Fruit fly (Drosophila melanogaster) whole organism, embryonic: ENCODE measurements around the gene Ythdc1.

Experiments
- BEAF-32 ChIP-seq: fragments of 200-800 bp; sonication (Bioruptor generic); optimal IDR thresholded peaks from 3 replicates; lab custom pipeline; 2017; ENCODE audit warnings: missing biosample characterization, missing genetic modification characterization, mild to moderate bottlenecking, moderate library complexity, missing genetic modification reagents
- CG1024 ChIP-seq: fragments of 200-800 bp; sonication (Bioruptor generic); IDR thresholded peaks from 2 replicates; pipeline ENCODE4 v1.3.6; 2022; ENCODE audit warnings: missing biosample characterization, missing genetic modification characterization
- CG10274 ChIP-seq: fragments of 200-800 bp; sonication (Bioruptor generic); optimal IDR thresholded peaks from 3 replicates; lab custom pipeline; 2017; ENCODE audit warnings: missing biosample characterization, mild to moderate bottlenecking, missing genetic modification characterization
- CG10543 ChIP-seq: fragments of 200-800 bp; sonication (Bioruptor generic); optimal IDR thresholded peaks from 3 replicates; lab custom pipeline; 2017; ENCODE audit warnings: missing biosample characterization, mild to moderate bottlenecking, missing genetic modification characterization, moderate library complexity
- CG11093 ChIP-seq: fragments of 200-800 bp; sonication (Bioruptor generic); IDR thresholded peaks from 3 replicates; pipeline ENCODE4 v1.3.6; 2022; ENCODE audit warnings: missing biosample characterization, missing genetic modification characterization
- CG15514 ChIP-seq: fragments of 200-800 bp; sonication (Bioruptor generic); optimal IDR thresholded peaks from 3 replicates; lab custom pipeline; 2017; ENCODE audit warnings: missing biosample characterization, missing genetic modification characterization, mild to moderate bottlenecking, moderate library complexity, missing genetic modification reagents
- CG17802 ChIP-seq: fragments of 200-800 bp; sonication (Bioruptor generic); optimal IDR thresholded peaks from 2 replicates; lab custom pipeline; 2018; ENCODE audit warnings: missing biosample characterization, mild to moderate bottlenecking, missing genetic modification characterization, moderate library complexity
- CG18011 ChIP-seq: fragments of 200-800 bp; sonication (Bioruptor generic); optimal IDR thresholded peaks from 2 replicates; lab custom pipeline; 2017; ENCODE audit warnings: missing biosample characterization, missing genetic modification characterization, mild to moderate bottlenecking, moderate library complexity, missing genotype
- CG4404 ChIP-seq: fragments of 200-800 bp; sonication (Bioruptor generic); IDR thresholded peaks from 2 replicates; pipeline ENCODE4 v1.3.6; 2022; ENCODE audit warnings: missing biosample characterization, missing genetic modification characterization
- CG6689 ChIP-seq: fragments of 200-800 bp; sonication (Bioruptor generic); IDR thresholded peaks from 2 replicates; pipeline ENCODE4 v1.3.6; 2022; ENCODE audit warnings: missing biosample characterization, missing genetic modification characterization
- CG7372 ChIP-seq: fragments of 200-800 bp; sonication (Bioruptor generic); IDR thresholded peaks from 2 replicates; pipeline ENCODE4 v1.3.6; 2022; ENCODE audit warnings: missing biosample characterization, missing genetic modification characterization
- CG8089 ChIP-seq: fragments of 200-800 bp; sonication (Bioruptor generic); optimal IDR thresholded peaks from 3 replicates; lab custom pipeline; 2016; ENCODE audit warnings: missing biosample characterization, missing genetic modification characterization
- CG8290 ChIP-seq, 3 experiments: fragments of 200-800 bp; sonication (Bioruptor generic); optimal IDR thresholded peaks; 2 replicates each; lab custom pipeline; 2016 to 2019; ENCODE audit warnings: missing biosample characterization in 3 of 3, missing genetic modification characterization in 3 of 3, mild to moderate bottlenecking in 2 of 3, moderate library complexity in 1 of 3
- CG9437 ChIP-seq: fragments of 200-800 bp; sonication (Bioruptor generic); optimal IDR thresholded peaks from 2 replicates; lab custom pipeline; 2018; ENCODE audit warnings: missing biosample characterization, mild to moderate bottlenecking, missing genetic modification characterization
- CG9817 ChIP-seq: fragments of 200-800 bp; sonication (Bioruptor generic); optimal IDR thresholded peaks from 2 replicates; lab custom pipeline; 2018; ENCODE audit warnings: missing biosample characterization, mild to moderate bottlenecking, missing genetic modification characterization, moderate library complexity
- CG9876 ChIP-seq: fragments of 200-800 bp; sonication (Bioruptor generic); optimal IDR thresholded peaks from 2 replicates; lab custom pipeline; 2016; ENCODE audit warnings: missing biosample characterization, missing genetic modification characterization
- Doc2 ChIP-seq: fragments of 200-800 bp; sonication (Bioruptor generic); IDR thresholded peaks from 2 replicates; pipeline ENCODE4 v1.3.6; 2022; ENCODE audit warnings: missing biosample characterization, missing genetic modification characterization
- Doc3 ChIP-seq: fragments of 200-800 bp; sonication (Bioruptor generic); IDR thresholded peaks from 3 replicates; pipeline ENCODE4 v1.3.6; 2022; ENCODE audit warnings: missing biosample characterization, missing genetic modification characterization; ENCODE audit not compliant: partially characterized antibody
- Elba2 ChIP-seq: fragments of 200-800 bp; sonication (Bioruptor generic); optimal IDR thresholded peaks from 3 replicates; lab custom pipeline; 2016; ENCODE audit warnings: missing biosample characterization, missing genetic modification characterization
- HLH4C ChIP-seq: fragments of 200-800 bp; sonication (Bioruptor generic); IDR thresholded peaks from 3 replicates; pipeline ENCODE4 v1.3.6; 2022; ENCODE audit warnings: missing biosample characterization, missing genetic modification characterization; ENCODE audit not compliant: partially characterized antibody
- Hr51 ChIP-seq, 2 experiments: fragments of 200-800 bp; sonication (Bioruptor generic); optimal IDR thresholded peaks; 2 replicates in 1 of 2; 3 replicates in 1 of 2; lab custom pipeline; 2016 to 2018; ENCODE audit warnings: missing biosample characterization in 2 of 2, missing genetic modification characterization in 2 of 2, mild to moderate bottlenecking in 1 of 2, moderate library complexity in 1 of 2
- Meics ChIP-seq: fragments of 200-800 bp; sonication (Bioruptor generic); optimal IDR thresholded peaks from 2 replicates; lab custom pipeline; 2017; ENCODE audit warnings: missing biosample characterization, mild to moderate bottlenecking, missing genetic modification characterization
- NC2α ChIP-seq: fragments of 200-800 bp; sonication (Bioruptor generic); optimal IDR thresholded peaks from 2 replicates; lab custom pipeline; 2016; ENCODE audit warnings: missing biosample characterization, missing genetic modification characterization
- Neu2 ChIP-seq: fragments of 200-800 bp; sonication (Bioruptor generic); optimal IDR thresholded peaks from 3 replicates; lab custom pipeline; 2016; ENCODE audit warnings: missing biosample characterization, missing genetic modification characterization, borderline replicate concordance
- Opbp ChIP-seq: fragments of 200-800 bp; sonication (Bioruptor generic); IDR thresholded peaks from 3 replicates; pipeline ENCODE4 v1.3.6; 2022; ENCODE audit warnings: missing biosample characterization, missing genetic modification characterization; ENCODE audit not compliant: partially characterized antibody
- PHDP ChIP-seq: fragments of 200-800 bp; sonication (Bioruptor generic); optimal IDR thresholded peaks from 3 replicates; lab custom pipeline; 2018; ENCODE audit warnings: missing biosample characterization, mild to moderate bottlenecking, missing genetic modification characterization, moderate library complexity
- Pdp1 ChIP-seq, 2 experiments: fragments of 200-800 bp; sonication (Bioruptor generic); optimal IDR thresholded peaks; 3 replicates each; lab custom pipeline; 2016; ENCODE audit warnings: missing biosample characterization in 2 of 2, missing genetic modification characterization in 2 of 2, mild to moderate bottlenecking in 1 of 2, moderate library complexity in 1 of 2
- Sin3A ChIP-seq: fragments of >200 bp; optimal IDR thresholded peaks from 2 replicates; lab custom pipeline; 2018
- Usf ChIP-seq: fragments of 200-800 bp; sonication (Bioruptor generic); optimal IDR thresholded peaks from 2 replicates; lab custom pipeline; 2017; ENCODE audit warnings: missing genotype, missing biosample characterization, missing genetic modification characterization
- Xbp1 ChIP-seq: fragments of 200-800 bp; sonication (Bioruptor generic); optimal IDR thresholded peaks from 3 replicates; lab custom pipeline; 2016; ENCODE audit warnings: missing biosample characterization, mild to moderate bottlenecking, missing genetic modification characterization
- Xrp1 ChIP-seq: fragments of 200-800 bp; sonication (Bioruptor generic); IDR thresholded peaks from 2 replicates; pipeline ENCODE4 v1.3.6; 2022; ENCODE audit warnings: missing biosample characterization, missing genetic modification characterization
- cg ChIP-seq: fragments of 200-800 bp; sonication (Bioruptor generic); optimal IDR thresholded peaks from 3 replicates; lab custom pipeline; 2019; ENCODE audit warnings: missing biosample characterization, mild to moderate bottlenecking, missing genetic modification characterization, moderate library complexity
- crc ChIP-seq: fragments of 200-800 bp; sonication (Bioruptor generic); optimal IDR thresholded peaks from 2 replicates; lab custom pipeline; 2016; ENCODE audit warnings: missing biosample characterization, missing genetic modification characterization
- dati ChIP-seq: fragments of 200-800 bp; sonication (Bioruptor generic); IDR thresholded peaks from 2 replicates; pipeline ENCODE4 v1.3.6; 2022; ENCODE audit warnings: missing biosample characterization, missing genetic modification characterization
- gt ChIP-seq: fragments of 200-800 bp; sonication (Bioruptor generic); IDR thresholded peaks from 2 replicates; pipeline ENCODE4 v1.3.6; 2022; ENCODE audit warnings: missing biosample characterization, missing genetic modification characterization
- nom ChIP-seq: fragments of 200-800 bp; sonication (Bioruptor generic); optimal IDR thresholded peaks from 2 replicates; lab custom pipeline; 2017; ENCODE audit warnings: missing biosample characterization, missing genetic modification characterization, mild to moderate bottlenecking, moderate library complexity, missing genetic modification reagents
- pan ChIP-seq, 4 experiments: fragments of >200 bp in 3 of 4; fragments of 200-800 bp in 1 of 4; sonication (Bioruptor generic) in 1 of 4; optimal IDR thresholded peaks in 3 of 4; IDR thresholded peaks in 1 of 4; 2 replicates each; pipeline versions ENCODE4 v1.3.6 to Lab custom; 2017 to 2022; ENCODE audit warnings: missing biosample characterization in 2 of 4, missing genetic modification characterization in 2 of 4, mixed read lengths in 1 of 4
- peb ChIP-seq: fragments of 200-800 bp; sonication (Bioruptor generic); IDR thresholded peaks from 2 replicates; pipeline ENCODE4 v1.3.6; 2022; ENCODE audit warnings: missing biosample characterization, missing genetic modification characterization
- pho ChIP-seq: fragments of 200-800 bp; sonication (Bioruptor generic); optimal IDR thresholded peaks from 2 replicates; lab custom pipeline; 2016; ENCODE audit warnings: missing biosample characterization, missing genetic modification characterization
- ranshi ChIP-seq: fragments of 200-800 bp; sonication (Bioruptor generic); IDR thresholded peaks from 2 replicates; pipeline ENCODE4 v1.3.6; 2022; ENCODE audit warnings: missing biosample characterization, missing genetic modification characterization
- row ChIP-seq: fragments of 200-800 bp; sonication (Bioruptor generic); IDR thresholded peaks from 3 replicates; pipeline ENCODE4 v1.3.6; 2022; ENCODE audit warnings: missing biosample characterization, missing genetic modification characterization
- sd ChIP-seq: fragments of 200-800 bp; sonication (Bioruptor generic); optimal IDR thresholded peaks from 3 replicates; lab custom pipeline; 2018; ENCODE audit warnings: missing biosample characterization, mild to moderate bottlenecking, missing genetic modification characterization, moderate library complexity
- tna ChIP-seq: fragments of 200-800 bp; sonication (Bioruptor generic); IDR thresholded peaks from 2 replicates; pipeline ENCODE4 v1.3.6; 2022; ENCODE audit warnings: missing biosample characterization, missing genetic modification characterization; ENCODE audit not compliant: partially characterized antibody
- wdn ChIP-seq: fragments of 200-800 bp; sonication (Bioruptor generic); IDR thresholded peaks from 2 replicates; pipeline ENCODE4 v1.3.6; 2022; ENCODE audit warnings: missing biosample characterization, missing genetic modification characterization
- wor ChIP-seq: fragments of 200-800 bp; sonication (Bioruptor generic); IDR thresholded peaks from 2 replicates; pipeline ENCODE4 v1.3.6; 2022; ENCODE audit warnings: missing biosample characterization, missing genetic modification characterization
- zen ChIP-seq: fragments of 200-800 bp; sonication (Bioruptor generic); optimal IDR thresholded peaks from 3 replicates; lab custom pipeline; 2018; ENCODE audit warnings: missing biosample characterization, mild to moderate bottlenecking, missing genetic modification characterization, moderate library complexity

The Ythdc1 gene

DNA sequence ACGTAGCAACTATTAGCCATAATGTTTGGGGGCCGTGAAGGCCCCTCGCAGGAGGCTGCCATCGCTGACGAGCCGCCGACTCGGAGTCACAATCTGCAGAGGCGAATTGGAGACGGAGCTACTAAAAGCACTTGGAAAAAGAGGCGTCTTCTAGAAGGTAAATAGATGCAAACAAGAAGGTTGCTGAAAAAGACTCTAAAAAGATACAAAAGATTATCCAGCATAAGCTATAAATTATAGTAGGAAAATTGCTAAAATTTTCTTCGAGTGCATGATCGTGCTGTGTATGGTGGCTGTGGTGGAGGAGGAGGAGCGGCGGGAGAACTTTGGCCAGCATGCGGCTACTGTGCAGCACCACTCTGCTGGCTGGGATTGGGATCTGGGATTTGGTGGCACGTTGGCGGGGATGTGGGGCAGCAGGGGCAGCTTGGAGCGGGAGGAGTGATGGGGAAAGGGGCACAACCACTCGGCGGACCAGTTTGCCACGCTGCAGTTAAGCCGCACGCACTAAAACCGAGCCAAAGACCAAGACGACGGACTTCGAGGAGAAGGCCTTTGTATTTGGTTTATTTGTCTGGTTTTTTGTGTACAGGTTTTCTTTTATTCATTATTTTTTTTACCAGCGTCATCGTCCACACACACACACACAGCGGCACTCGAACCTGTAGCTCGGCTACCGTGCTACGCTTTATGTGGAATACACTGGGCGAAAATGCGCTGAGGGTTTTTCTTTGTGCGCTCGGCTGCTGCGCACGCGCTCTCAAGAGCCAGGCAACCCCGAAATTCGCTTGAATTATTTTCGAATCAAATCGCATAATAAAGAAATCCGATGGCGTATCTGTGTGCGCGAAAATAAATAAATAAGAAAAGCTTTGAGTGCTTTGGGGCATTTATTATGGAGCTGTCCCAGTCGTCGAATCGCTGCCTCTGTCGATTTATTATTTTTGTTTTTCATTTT is 15.0 kb upstream of the Ythdc1 start (continued):
- TF ChIP-seq CG18011 (GFP tag; lab: Kevin White, UChicago): no peak
- peak; percentile 50 for TF ChIP-seq Xrp1 (GFP tag; lab: Robert Waterston, UW)
- no peak for TF ChIP-seq PHDP (tag; lab: Kevin White, UChicago)
- peak; percentile 5 to 37 for TF ChIP-seq Pdp1 (GFP tag; optimal IDR thresholded peaks at IDR 0.05; lab: Kevin White, UChicago)
- TF ChIP-seq ranshi (GFP tag; lab: Robert Waterston, UW): peak; percentile 17; the same call in 1 of the 2 replicates
- TF ChIP-seq Doc3: no peak
- 0 out of 2 replicates have a peak, but pooled peaks have one; percentile 17 for TF ChIP-seq CG1024 (GFP tag; lab: Robert Waterston, UW)
- TF ChIP-seq CG9817 (tag; lab: Kevin White, UChicago): no peak
- peak; percentile 21; the same call in 1 of the 2 replicates for TF ChIP-seq CG7372 (GFP tag; lab: Robert Waterston, UW)
- TF ChIP-seq peb (GFP tag; lab: Robert Waterston, UW): no peak
- TF ChIP-seq CG10543 (GFP tag; lab: Kevin White, UChicago): peak; percentile 8
- TF ChIP-seq CG4404 (GFP tag; lab: Robert Waterston, UW): no peak
- TF ChIP-seq CG15514 (GFP tag; lab: Kevin White, UChicago): no peak
- no peak for TF ChIP-seq Doc2
- TF ChIP-seq Hr51 (GFP tag; optimal IDR thresholded peaks at IDR 0.05; lab: Kevin White, UChicago): no peak
- TF ChIP-seq Meics: no peak
- no peak for TF ChIP-seq crc (GFP tag; lab: Kevin White, UChicago)
- no peak for TF ChIP-seq Opbp (GFP tag; lab: Robert Waterston, UW)
- no peak for TF ChIP-seq CG10274 (GFP tag; lab: Kevin White, UChicago)
- TF ChIP-seq CG11093 (GFP tag; lab: Robert Waterston, UW): 0 out of 3 replicates have a peak, but pooled peaks have one; percentile 29
- TF ChIP-seq wdn: 0 out of 2 replicates have a peak, but pooled peaks have one; percentile 7
- TF ChIP-seq Elba2 (GFP tag; lab: Kevin White, UChicago): no peak
- peak; percentile 9 for TF ChIP-seq Xbp1 (GFP tag; lab: Kevin White, UChicago)
- no peak for TF ChIP-seq CG9876 (GFP tag; lab: Kevin White, UChicago)
- TF ChIP-seq zen: no peak
- no peak for TF ChIP-seq Usf (GFP tag; lab: Kevin White, UChicago)
- TF ChIP-seq sd (tag; lab: Kevin White, UChicago): no peak
- no peak for TF ChIP-seq Sin3A (lab: Kevin White, UChicago)
- TF ChIP-seq nom (GFP tag; lab: Kevin White, UChicago): peak; percentile 61
- TF ChIP-seq gt (GFP tag; lab: Robert Waterston, UW): 0 out of 2 replicates have a peak, but pooled peaks have one; percentile 6
- no peak for TF ChIP-seq tna (GFP tag; lab: Robert Waterston, UW)
- 0 out of 3 replicates have a peak, but pooled peaks have one; percentile 33 for TF ChIP-seq row
- no peak for TF ChIP-seq dati (GFP tag; lab: Robert Waterston, UW)
- no peak for TF ChIP-seq CG8290 (GFP tag; optimal IDR thresholded peaks at IDR 0.05; lab: Kevin White, UChicago)
- peak in 1 of 2 experiments; percentile 25 for TF ChIP-seq CG8290 (tag; optimal IDR thresholded peaks at IDR 0.05; lab: Kevin White, UChicago)
- TF ChIP-seq CG6689 (GFP tag; lab: Robert Waterston, UW): peak; percentile 8; the same call in 1 of the 2 replicates
- TF ChIP-seq NC2α (GFP tag; lab: Kevin White, UChicago): no peak
- no peak for TF ChIP-seq wor (GFP tag; lab: Robert Waterston, UW)
- no peak for TF ChIP-seq Neu2 (GFP tag; lab: Kevin White, UChicago)
- peak; percentile 41 for TF ChIP-seq CG17802
- TF ChIP-seq cg (GFP tag; lab: Kevin White, UChicago): peak; percentile 42
- no peak for TF ChIP-seq BEAF-32 (GFP tag; lab: Kevin White, UChicago)
- TF ChIP-seq pho (GFP tag; lab: Kevin White, UChicago): no peak
- TF ChIP-seq CG9437 (GFP tag; lab: Kevin White, UChicago): no peak
- TF ChIP-seq CG8089: peak; percentile 11
- no peak for TF ChIP-seq HLH4C (GFP tag; lab: Robert Waterston, UW)
- no peak for TF ChIP-seq pan (optimal IDR thresholded peaks at IDR 0.05; lab: Kevin White, UChicago)
- TF ChIP-seq pan (GFP tag; optimal IDR thresholded peaks at IDR 0.05 in 1 of 2, IDR thresholded peaks at IDR 0.05 in 1 of 2): no peak
